Fruit fly (Drosophila melanogaster) whole organism, embryonic: Measurements from ENCODE around the gene ssp.

ENCODE experiments used
- Antp ChIP-seq: fragments of 200-800 bp; sonication (Bioruptor generic); optimal IDR thresholded peaks from 3 replicates; lab custom pipeline; 2016; ENCODE audit warnings: missing biosample characterization, missing genetic modification characterization
- Bgb ChIP-seq: fragments of 200-800 bp; sonication (Bioruptor generic); IDR thresholded peaks from 2 replicates; pipeline ENCODE4 v1.3.6; 2022; ENCODE audit warnings: missing biosample characterization, missing genetic modification characterization; ENCODE audit not compliant: partially characterized antibody
- CG11560 ChIP-seq: fragments of 200-800 bp; sonication (Bioruptor generic); IDR thresholded peaks from 3 replicates; pipeline ENCODE4 v1.3.6; 2022; ENCODE audit warnings: missing biosample characterization, missing genetic modification characterization
- CG12299 ChIP-seq: fragments of 200-800 bp; sonication (Bioruptor generic); optimal IDR thresholded peaks from 2 replicates; lab custom pipeline; 2018; ENCODE audit warnings: missing biosample characterization, mild to moderate bottlenecking, missing genetic modification characterization
- CG13424 ChIP-seq: fragments of 200-800 bp; sonication (Bioruptor generic); optimal IDR thresholded peaks from 2 replicates; lab custom pipeline; 2019; ENCODE audit warnings: missing biosample characterization, mild to moderate bottlenecking, missing genetic modification characterization, moderate library complexity
- CG15011 ChIP-seq: fragments of 200-800 bp; sonication (Bioruptor generic); optimal IDR thresholded peaks from 3 replicates; lab custom pipeline; 2018; ENCODE audit warnings: missing biosample characterization, mild to moderate bottlenecking, missing genetic modification characterization
- CG15269 ChIP-seq: fragments of 200-800 bp; sonication (Bioruptor generic); optimal IDR thresholded peaks from 2 replicates; lab custom pipeline; 2018; ENCODE audit warnings: missing biosample characterization, mild to moderate bottlenecking, missing genetic modification characterization, moderate library complexity
- CG15601 ChIP-seq: fragments of 200-800 bp; sonication (Bioruptor generic); optimal IDR thresholded peaks from 3 replicates; lab custom pipeline; 2019; ENCODE audit warnings: missing biosample characterization, mild to moderate bottlenecking, missing genetic modification characterization, moderate library complexity
- CG1647 ChIP-seq: fragments of 200-800 bp; sonication (Bioruptor generic); optimal IDR thresholded peaks from 3 replicates; lab custom pipeline; 2016; ENCODE audit warnings: missing biosample characterization, missing genetic modification characterization
- CG16813 ChIP-seq: fragments of 200-800 bp; sonication (Bioruptor generic); IDR thresholded peaks from 3 replicates; pipeline ENCODE4 v1.3.6; 2022; ENCODE audit warnings: missing biosample characterization, missing genetic modification characterization; ENCODE audit not compliant: partially characterized antibody
- CG17361 ChIP-seq: fragments of 200-800 bp; sonication (Bioruptor generic); IDR thresholded peaks from 3 replicates; pipeline ENCODE4 v1.3.6; 2022; ENCODE audit warnings: missing biosample characterization, missing genetic modification characterization
- CG17385 ChIP-seq: fragments of 200-800 bp; sonication (Bioruptor generic); optimal IDR thresholded peaks from 3 replicates; lab custom pipeline; 2018; ENCODE audit warnings: missing biosample characterization, mild to moderate bottlenecking, missing genetic modification characterization
- CG18476 ChIP-seq: fragments of 200-800 bp; sonication (Bioruptor generic); optimal IDR thresholded peaks from 2 replicates; lab custom pipeline; 2016; ENCODE audit warnings: missing biosample characterization, mild to moderate bottlenecking, missing genetic modification characterization
- CG2202 ChIP-seq: fragments of 200-800 bp; sonication (Bioruptor generic); optimal IDR thresholded peaks from 2 replicates; lab custom pipeline; 2018; ENCODE audit warnings: missing biosample characterization, mild to moderate bottlenecking, missing genetic modification characterization
- CG33213 ChIP-seq: fragments of 200-800 bp; sonication (Bioruptor generic); optimal IDR thresholded peaks from 3 replicates; lab custom pipeline; 2016; ENCODE audit warnings: missing biosample characterization, missing genetic modification characterization
- CG34376 ChIP-seq: fragments of 200-800 bp; sonication (Bioruptor generic); optimal IDR thresholded peaks from 2 replicates; lab custom pipeline; 2018; ENCODE audit warnings: missing biosample characterization, mild to moderate bottlenecking, missing genetic modification characterization
- CG3995 ChIP-seq: fragments of 200-800 bp; sonication (Bioruptor generic); optimal IDR thresholded peaks from 3 replicates; lab custom pipeline; 2016; ENCODE audit warnings: missing biosample characterization, missing genetic modification characterization
- CG4617 ChIP-seq: fragments of 200-800 bp; sonication (Bioruptor generic); optimal IDR thresholded peaks from 3 replicates; lab custom pipeline; 2016; ENCODE audit warnings: missing biosample characterization, missing genetic modification characterization, borderline replicate concordance
- CG9727 ChIP-seq: fragments of 200-800 bp; sonication (Bioruptor generic); optimal IDR thresholded peaks from 3 replicates; lab custom pipeline; 2017; ENCODE audit warnings: missing biosample characterization, mild to moderate bottlenecking, missing genetic modification characterization
- Ets65A ChIP-seq: fragments of 200-800 bp; sonication (Bioruptor generic); peaks from one replicate; lab custom pipeline; 2016; ENCODE audit warnings: missing biosample characterization, missing genetic modification characterization
- HmgD ChIP-seq: fragments of 200-800 bp; sonication (Bioruptor generic); optimal IDR thresholded peaks from 3 replicates; lab custom pipeline; 2016; ENCODE audit warnings: missing biosample characterization, missing genetic modification characterization
- Hr39 ChIP-seq: fragments of >200 bp; optimal IDR thresholded peaks from 2 replicates; lab custom pipeline; 2017
- Med ChIP-seq: fragments of 200-800 bp; sonication (Bioruptor generic); peaks from one replicate; lab custom pipeline; 2016; ENCODE audit warnings: missing biosample characterization, missing genetic modification characterization, mild to moderate bottlenecking, inconsistent platforms, moderate library complexity
- Rfx ChIP-seq: fragments of 200-800 bp; sonication (Bioruptor generic); IDR thresholded peaks from 2 replicates; pipeline ENCODE4 v1.3.6; 2022; ENCODE audit warnings: missing biosample characterization, missing genetic modification characterization
- chinmo ChIP-seq: fragments of 200-800 bp; sonication (Bioruptor generic); IDR thresholded peaks from 4 replicates; pipeline ENCODE4 v1.3.6; 2022; ENCODE audit warnings: missing biosample characterization, missing genetic modification characterization; ENCODE audit not compliant: partially characterized antibody
- crol ChIP-seq: fragments of 200-800 bp; sonication (Bioruptor generic); IDR thresholded peaks from 2 replicates; pipeline ENCODE4 v1.3.6; 2022; ENCODE audit warnings: missing biosample characterization, missing genetic modification characterization
- cwo ChIP-seq: fragments of 200-800 bp; sonication (Bioruptor generic); optimal IDR thresholded peaks from 3 replicates; lab custom pipeline; 2017; ENCODE audit warnings: missing biosample characterization, missing genetic modification characterization, mild to moderate bottlenecking, moderate library complexity, missing genetic modification reagents
- danr ChIP-seq: fragments of 200-800 bp; sonication (Bioruptor generic); IDR thresholded peaks from 2 replicates; pipeline ENCODE4 v1.3.6; 2022; ENCODE audit warnings: missing biosample characterization, missing genetic modification characterization
- dmrt11E ChIP-seq: fragments of 200-800 bp; sonication (Bioruptor generic); optimal IDR thresholded peaks from 3 replicates; lab custom pipeline; 2018; ENCODE audit warnings: missing biosample characterization, mild to moderate bottlenecking, missing genetic modification characterization, moderate library complexity
- eve ChIP-seq, 2 experiments: fragments of >200 bp; optimal IDR thresholded peaks; 2 replicates each; lab custom pipeline; 2017; ENCODE audit warnings: missing biosample characterization in 2 of 2, missing genetic modification characterization in 2 of 2
- exex ChIP-seq: fragments of 200-800 bp; sonication (Bioruptor generic); optimal IDR thresholded peaks from 4 replicates; lab custom pipeline; 2018; ENCODE audit warnings: missing biosample characterization, mild to moderate bottlenecking, missing genetic modification characterization, moderate library complexity
- gt ChIP-seq: fragments of 200-800 bp; sonication (Bioruptor generic); IDR thresholded peaks from 2 replicates; pipeline ENCODE4 v1.3.6; 2022; ENCODE audit warnings: missing biosample characterization, missing genetic modification characterization
- ham ChIP-seq: fragments of 200-800 bp; sonication (Bioruptor generic); IDR thresholded peaks from 2 replicates; pipeline ENCODE4 v1.3.6; 2022; ENCODE audit warnings: missing biosample characterization, missing genetic modification characterization
- jigr1 ChIP-seq: fragments of 200-800 bp; sonication (Bioruptor generic); IDR thresholded peaks from 3 replicates; pipeline ENCODE4 v1.3.6; 2022; ENCODE audit warnings: missing biosample characterization, missing genetic modification characterization
- kni ChIP-seq: fragments of 200-800 bp; sonication (Bioruptor generic); optimal IDR thresholded peaks from 3 replicates; lab custom pipeline; 2017; ENCODE audit warnings: mild to moderate bottlenecking, missing biosample characterization, missing genetic modification reagents, missing genetic modification characterization
- lab ChIP-seq: fragments of 200-800 bp; sonication (Bioruptor generic); optimal IDR thresholded peaks from 3 replicates; lab custom pipeline; 2017; ENCODE audit warnings: missing biosample characterization, missing genetic modification characterization, mild to moderate bottlenecking, moderate library complexity, missing genetic modification reagents
- lmd ChIP-seq: fragments of 200-800 bp; sonication (Bioruptor generic); IDR thresholded peaks from 2 replicates; pipeline ENCODE4 v1.3.6; 2022; ENCODE audit warnings: missing biosample characterization, missing genetic modification characterization
- lov ChIP-seq, 2 experiments: fragments of 200-800 bp in 1 of 2; fragments of >200 bp in 1 of 2; sonication (Bioruptor generic) in 1 of 2; IDR thresholded peaks in 1 of 2; optimal IDR thresholded peaks in 1 of 2; 2 replicates in 1 of 2; 3 replicates in 1 of 2; pipeline versions ENCODE4 v1.3.6 to Lab custom; 2017 to 2022; ENCODE audit warnings: missing biosample characterization in 1 of 2, missing genetic modification characterization in 1 of 2
- maf-S ChIP-seq: fragments of 200-800 bp; sonication (Bioruptor generic); optimal IDR thresholded peaks from 2 replicates; lab custom pipeline; 2016; ENCODE audit warnings: missing biosample characterization, missing genetic modification characterization
- prd ChIP-seq, 3 experiments: fragments of >200 bp in 2 of 3; fragments of 200-800 bp in 1 of 3; sonication (Bioruptor generic) in 1 of 3; optimal IDR thresholded peaks in 2 of 3; IDR thresholded peaks in 1 of 3; 2 replicates in 2 of 3; 3 replicates in 1 of 3; pipeline versions ENCODE4 v1.3.6 to Lab custom; 2017 to 2022; ENCODE audit warnings: missing biosample characterization in 1 of 3, missing genetic modification characterization in 1 of 3
- pros ChIP-seq: fragments of 200-800 bp; sonication (Bioruptor generic); optimal IDR thresholded peaks from 3 replicates; lab custom pipeline; 2019; ENCODE audit warnings: missing biosample characterization, mild to moderate bottlenecking, missing genetic modification characterization, moderate library complexity
- run ChIP-seq: fragments of 200-800 bp; sonication (Bioruptor generic); optimal IDR thresholded peaks from 3 replicates; lab custom pipeline; 2018; ENCODE audit warnings: missing biosample characterization, mild to moderate bottlenecking, missing genetic modification characterization
- salm ChIP-seq: fragments of 200-800 bp; sonication (Bioruptor generic); optimal IDR thresholded peaks from 2 replicates; lab custom pipeline; 2018; ENCODE audit warnings: missing biosample characterization, mild to moderate bottlenecking, missing genetic modification characterization
- schlank ChIP-seq: fragments of 200-800 bp; sonication (Bioruptor generic); optimal IDR thresholded peaks from 2 replicates; lab custom pipeline; 2018; ENCODE audit warnings: missing biosample characterization, mild to moderate bottlenecking, missing genetic modification characterization
- sna ChIP-seq: fragments of 200-800 bp; sonication (Bioruptor generic); IDR thresholded peaks from 2 replicates; pipeline ENCODE4 v1.3.6; 2022; ENCODE audit warnings: missing biosample characterization, missing genetic modification characterization; ENCODE audit not compliant: partially characterized antibody
- so ChIP-seq: fragments of 200-800 bp; sonication (Bioruptor generic); IDR thresholded peaks from 3 replicates; pipeline ENCODE4 v1.3.6; 2022; ENCODE audit warnings: missing biosample characterization, missing genetic modification characterization
- tna ChIP-seq: fragments of 200-800 bp; sonication (Bioruptor generic); IDR thresholded peaks from 2 replicates; pipeline ENCODE4 v1.3.6; 2022; ENCODE audit warnings: missing biosample characterization, missing genetic modification characterization; ENCODE audit not compliant: partially characterized antibody
- tup ChIP-seq: fragments of 200-800 bp; sonication (Bioruptor generic); optimal IDR thresholded peaks from 2 replicates; lab custom pipeline; 2016; ENCODE audit warnings: missing biosample characterization, mild to moderate bottlenecking, missing genetic modification characterization, moderate library complexity

The ssp gene

DNA sequence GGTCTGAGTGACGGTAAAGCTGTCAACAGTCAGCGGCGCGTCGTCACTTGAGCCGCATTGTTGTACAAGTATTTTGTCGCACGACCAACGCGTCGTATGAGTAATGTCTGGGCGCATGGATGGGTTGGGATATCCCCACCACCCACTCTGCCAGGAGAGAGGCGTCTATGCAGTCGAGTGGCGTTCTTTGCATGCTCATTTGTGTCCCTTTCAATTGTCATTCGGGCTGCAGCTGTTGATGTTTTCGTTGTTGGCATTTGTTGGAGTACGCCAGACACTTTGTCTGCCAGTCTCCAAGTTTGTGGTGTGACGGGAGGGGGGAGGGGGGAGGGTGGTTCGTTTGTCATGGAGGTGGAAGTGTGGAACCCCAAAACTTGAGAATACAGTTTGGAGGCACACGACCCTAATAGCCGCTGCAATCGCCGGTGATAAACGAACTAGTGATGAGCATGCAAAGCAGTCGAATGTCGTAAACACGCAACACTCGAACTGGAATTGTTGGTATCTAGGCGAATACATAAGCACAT, 44.2 kb downstream of the ssp start:
- peak; percentile 13; the same call in 1 of the 2 replicates for TF ChIP-seq Rfx (GFP tag; lab: Robert Waterston, UW)
- peak; percentile 37 for TF ChIP-seq CG15601
- TF ChIP-seq CG1647 (GFP tag; lab: Kevin White, UChicago): no peak
- no peak for TF ChIP-seq maf-S (GFP tag; lab: Kevin White, UChicago)
- peak; percentile 28; the same call in 1 of the 2 replicates for TF ChIP-seq tna
- TF ChIP-seq chinmo (GFP tag; lab: Robert Waterston, UW): 0 out of 4 replicates have a peak, but pooled peaks have one; percentile 70
- no peak for TF ChIP-seq CG34376
- no peak for TF ChIP-seq schlank (tag; lab: Kevin White, UChicago)
- TF ChIP-seq pros (GFP tag; lab: Kevin White, UChicago): no peak
- TF ChIP-seq CG16813 (GFP tag; lab: Robert Waterston, UW): 0 out of 3 replicates have a peak, but pooled peaks have one; percentile 13
- TF ChIP-seq crol (GFP tag; lab: Robert Waterston, UW): peak; percentile 66
- peak; percentile 16 for TF ChIP-seq kni (GFP tag; lab: Kevin White, UChicago)
- peak; percentile 53 for TF ChIP-seq cwo
- TF ChIP-seq tup (GFP tag; lab: Kevin White, UChicago): no peak
- TF ChIP-seq Ets65A (GFP tag; lab: Kevin White, UChicago): peak; percentile 71
- 0 out of 3 replicates have a peak, but pooled peaks have one; percentile 36 for TF ChIP-seq CG11560 (tag; lab: Robert Waterston, UW)
- no peak for TF ChIP-seq salm (tag; lab: Kevin White, UChicago)
- peak; percentile 56 for TF ChIP-seq Hr39
- TF ChIP-seq so: 0 out of 3 replicates have a peak, but pooled peaks have one; percentile 3
- no peak for TF ChIP-seq CG3995
- TF ChIP-seq lov (optimal IDR thresholded peaks at IDR 0.05; lab: Kevin White, UChicago): no peak
- TF ChIP-seq lov (GFP tag; IDR thresholded peaks at IDR 0.05; lab: Robert Waterston, UW): no peak
- TF ChIP-seq Med (GFP tag; lab: Kevin White, UChicago): peak; percentile 83

DNA sequence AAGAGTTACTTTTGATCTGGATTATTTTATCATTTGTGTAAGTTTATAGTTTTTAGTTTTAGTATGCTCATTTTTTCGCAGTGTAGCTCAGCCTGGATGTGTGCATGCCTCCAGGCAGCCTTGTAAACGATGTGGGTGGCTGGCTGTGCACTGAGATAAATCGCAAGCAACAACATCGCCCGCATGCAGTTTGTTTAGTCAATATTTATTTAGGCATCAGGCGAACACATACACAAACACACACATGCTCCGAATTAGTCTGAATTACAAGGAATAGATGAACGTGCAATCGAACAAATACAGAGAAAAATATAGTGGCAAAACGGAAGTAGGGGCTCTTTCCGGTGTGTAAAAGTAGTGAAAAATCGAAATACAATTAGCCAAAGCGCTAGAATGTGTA, 45.0 kb downstream of the ssp start:
- no peak for TF ChIP-seq Antp
- no peak for TF ChIP-seq danr (GFP tag; lab: Robert Waterston, UW)
- TF ChIP-seq exex: no peak
- TF ChIP-seq CG17361: no peak; the same call in 1 of the 3 replicates
- no peak for TF ChIP-seq HmgD
- no peak for TF ChIP-seq ham (GFP tag; lab: Robert Waterston, UW)
- no peak for TF ChIP-seq CG1647 (GFP tag; lab: Kevin White, UChicago)
- no peak for TF ChIP-seq CG9727 (GFP tag; lab: Kevin White, UChicago)
- no peak for TF ChIP-seq run (tag; lab: Kevin White, UChicago)
- TF ChIP-seq CG13424 (tag; lab: Kevin White, UChicago): no peak
- no peak for TF ChIP-seq CG4617 (GFP tag; lab: Kevin White, UChicago)
- no peak for TF ChIP-seq lab (GFP tag; lab: Kevin White, UChicago)
- no peak for TF ChIP-seq sna (GFP tag; lab: Robert Waterston, UW)
- TF ChIP-seq CG2202: no peak
- 0 out of 2 replicates have a peak, but pooled peaks have one; percentile 15 for TF ChIP-seq lmd (GFP tag; lab: Robert Waterston, UW)
- TF ChIP-seq jigr1: no peak
- TF ChIP-seq tna: no peak
- TF ChIP-seq eve (GFP tag; optimal IDR thresholded peaks at IDR 0.05; lab: Kevin White, UChicago): no peak
- no peak for TF ChIP-seq CG17385 (GFP tag; lab: Kevin White, UChicago)
- TF ChIP-seq CG15011 (GFP tag; lab: Kevin White, UChicago): no peak
- no peak for TF ChIP-seq CG18476
- no peak for TF ChIP-seq salm (tag; lab: Kevin White, UChicago)
- no peak for TF ChIP-seq Bgb
- TF ChIP-seq CG33213 (GFP tag; lab: Kevin White, UChicago): no peak
- no peak for TF ChIP-seq CG12299 (tag; lab: Kevin White, UChicago)
- no peak for TF ChIP-seq gt
- no peak for TF ChIP-seq prd (optimal IDR thresholded peaks at IDR 0.05; lab: Kevin White, UChicago)
- 0 out of 3 replicates have a peak, but pooled peaks have one; percentile 22 for TF ChIP-seq prd (GFP tag; IDR thresholded peaks at IDR 0.05; lab: Robert Waterston, UW)
- TF ChIP-seq CG15269 (tag; lab: Kevin White, UChicago): no peak
- no peak for TF ChIP-seq dmrt11E (tag; lab: Kevin White, UChicago)
